Worm (Caenorhabditis elegans) whole organism, early embryonic: ENCODE measurements around the gene rsd-2.

ENCODE experiments used
- aly-1 ChIP-seq: sonication (generic microtip); optimal IDR thresholded peaks from 2 replicates; lab custom pipeline; 2016; ENCODE audit warnings: missing genetic modification characterization, missing compliant biosample characterization
- ama-1 ChIP-seq: fragments of 150-350 bp; optimal IDR thresholded peaks from 2 replicates; lab custom pipeline; 2014
- ceh-13 ChIP-seq: fragments of 200-800 bp; sonication (Bioruptor generic); optimal IDR thresholded peaks from 2 replicates; lab custom pipeline; 2018; ENCODE audit warnings: mild to moderate bottlenecking, missing genetic modification characterization, missing compliant biosample characterization
- ceh-36 ChIP-seq: sonication (generic microtip); optimal IDR thresholded peaks from 2 replicates; lab custom pipeline; 2016; ENCODE audit warnings: missing genetic modification characterization, inconsistent platforms, missing compliant biosample characterization
- flt-1 ChIP-seq: fragments of 200-800 bp; sonication (Bioruptor generic); IDR thresholded peaks from 2 replicates; pipeline ENCODE4 v1.3.6; 2022; ENCODE audit warnings: missing genetic modification characterization, missing compliant biosample characterization
- pes-1 ChIP-seq: fragments of 200-800 bp; sonication (Bioruptor generic); IDR thresholded peaks from 2 replicates; pipeline ENCODE4 v1.3.6; 2022; ENCODE audit warnings: missing genetic modification reagents, missing genetic modification characterization, missing compliant biosample characterization
- scrt-1 ChIP-seq: fragments of 200-800 bp; sonication (Bioruptor generic); IDR thresholded peaks from 2 replicates; pipeline ENCODE4 v1.3.6; 2022; ENCODE audit warnings: missing genetic modification characterization, missing compliant biosample characterization
- tbx-11 ChIP-seq: fragments of 200-800 bp; sonication (Bioruptor generic); IDR thresholded peaks from 2 replicates; pipeline ENCODE4 v1.3.6; 2022; ENCODE audit warnings: missing genetic modification characterization, missing compliant biosample characterization

ce11 chrIV:13487019-13487418, 53.0 kb downstream of the rsd-2 start:
- TF ChIP-seq ama-1 (lab: Kevin White, UChicago) (no peak), flt-1 (GFP tag; lab: Robert Waterston, UW) (no peak), tbx-11 (GFP tag; lab: Robert Waterston, UW) (no peak), ceh-13 (no peak), pes-1 (GFP tag; lab: Robert Waterston, UW) (peak; percentile 68), ceh-36 (tag; lab: Kevin White, UChicago) (no peak), aly-1 (tag; lab: Kevin White, UChicago) (no peak), scrt-1 (no peak)
